Fruit fly (Drosophila melanogaster): ENCODE results near the gene CG31709.

The CG31709 gene

dm6 chr2L:9539988-9540573 is 39.4 kb downstream of the CG31709 start, which contains the start of gene CG17855 (continued):
- no peak for TF ChIP-seq Eip74EF (GFP tag; optimal IDR thresholded peaks at IDR 0.05)
- peak; percentile 95 for TF ChIP-seq CTCF (GFP tag; optimal IDR thresholded peaks at IDR 0.05)
- peak; percentile 39 for TF ChIP-seq pzg (GFP tag; optimal IDR thresholded peaks at IDR 0.05)
- no peak for TF ChIP-seq CG17802 (tag; optimal IDR thresholded peaks at IDR 0.05)
- no peak for TF ChIP-seq CG9727 (GFP tag; optimal IDR thresholded peaks at IDR 0.05)
- TF ChIP-seq CG12219 (GFP tag; optimal IDR thresholded peaks at IDR 0.05), result no peak
- TF ChIP-seq CG1024 (GFP tag; IDR thresholded peaks at IDR 0.05), result no peak
- TF ChIP-seq org-1 (GFP tag; optimal IDR thresholded peaks at IDR 0.05), result no peak
- peak; percentile 56 for TF ChIP-seq Dp (GFP tag; optimal IDR thresholded peaks at IDR 0.05)
- TF ChIP-seq CG15479 (GFP tag; optimal IDR thresholded peaks at IDR 0.05), result no peak
- no peak for TF ChIP-seq lmd (GFP tag; IDR thresholded peaks at IDR 0.05)
- no peak for TF ChIP-seq ewg (GFP tag; optimal IDR thresholded peaks at IDR 0.05)
- no peak for TF ChIP-seq CG10565 (GFP tag; optimal IDR thresholded peaks at IDR 0.05)
- TF ChIP-seq nmo (GFP tag; optimal IDR thresholded peaks at IDR 0.05), result no peak
- TF ChIP-seq CG1602 (GFP tag; optimal IDR thresholded peaks at IDR 0.05), result no peak
- no peak for TF ChIP-seq slbo (GFP tag; IDR thresholded peaks at IDR 0.05)
- no peak for TF ChIP-seq sens-2 (GFP tag; IDR thresholded peaks at IDR 0.05)
- peak; percentile 63 for TF ChIP-seq E2f2 (GFP tag; IDR thresholded peaks at IDR 0.05)
- no peak for TF ChIP-seq tna (GFP tag; IDR thresholded peaks at IDR 0.05; ENCODE audit: partially characterized antibody)
- TF ChIP-seq NfI (GFP tag; optimal IDR thresholded peaks at IDR 0.05), result no peak
- TF ChIP-seq sqz (GFP tag; optimal IDR thresholded peaks at IDR 0.05), result no peak
- TF ChIP-seq NK7.1 (GFP tag; optimal IDR thresholded peaks at IDR 0.05), result no peak
- no peak for TF ChIP-seq CG1603 (tag; optimal IDR thresholded peaks at IDR 0.05)
- no peak for TF ChIP-seq ap (GFP tag; IDR thresholded peaks at IDR 0.05)
- TF ChIP-seq CG12659 (GFP tag; optimal IDR thresholded peaks at IDR 0.05), result peak; percentile 31
- no peak for TF ChIP-seq zfh2 (GFP tag; optimal IDR thresholded peaks at IDR 0.05)
- peak; percentile 14 for TF ChIP-seq sens (GFP tag)
- no peak for TF ChIP-seq MBD-R2 (GFP tag; IDR thresholded peaks at IDR 0.05)
- no peak for TF ChIP-seq pum (GFP tag; optimal IDR thresholded peaks at IDR 0.05)
- TF ChIP-seq CG8478 (optimal IDR thresholded peaks at IDR 0.05), result no peak
- TF ChIP-seq CG17829 (tag; optimal IDR thresholded peaks at IDR 0.05), result peak; percentile 42
- no peak for TF ChIP-seq CG7556 (GFP tag; optimal IDR thresholded peaks at IDR 0.05)
- no peak for TF ChIP-seq Sox100B (GFP tag; optimal IDR thresholded peaks at IDR 0.05)
- no peak for TF ChIP-seq gcm2 (GFP tag; optimal IDR thresholded peaks at IDR 0.05)
- TF ChIP-seq chinmo (GFP tag; IDR thresholded peaks at IDR 0.05; ENCODE audit: partially characterized antibody), result no peak
- peak; percentile 32; the same call in 1 of the 2 replicates for TF ChIP-seq Rfx (GFP tag; IDR thresholded peaks at IDR 0.05)
- no peak for TF ChIP-seq CG1233 (GFP tag; optimal IDR thresholded peaks at IDR 0.05)
- no peak for TF ChIP-seq CG15696 (tag; optimal IDR thresholded peaks at IDR 0.05)
- TF ChIP-seq Ets65A (GFP tag), result no peak
- TF ChIP-seq Opbp (GFP tag; IDR thresholded peaks at IDR 0.05; ENCODE audit: partially characterized antibody), result no peak; the same call in 2 of the 3 replicates
- no peak for TF ChIP-seq lov (optimal IDR thresholded peaks at IDR 0.05)
- no peak for TF ChIP-seq lov (GFP tag; IDR thresholded peaks at IDR 0.05)
- TF ChIP-seq Atf-2 (GFP tag; optimal IDR thresholded peaks at IDR 0.05), result no peak
- TF ChIP-seq lab (GFP tag; optimal IDR thresholded peaks at IDR 0.05), result no peak
- TF ChIP-seq CG11560 (tag; IDR thresholded peaks at IDR 0.05), result no peak
- TF ChIP-seq CG8924 (tag; optimal IDR thresholded peaks at IDR 0.05), result no peak
- TF ChIP-seq CG6654 (GFP tag; optimal IDR thresholded peaks at IDR 0.05), result no peak
- no peak for TF ChIP-seq crp (GFP tag; optimal IDR thresholded peaks at IDR 0.05)
- peak; percentile 81 for TF ChIP-seq Myb (GFP tag; optimal IDR thresholded peaks at IDR 0.05)
- peak; percentile 30 for TF ChIP-seq CG9797 (GFP tag; optimal IDR thresholded peaks at IDR 0.05)
- no peak for TF ChIP-seq CG10431 (GFP tag; optimal IDR thresholded peaks at IDR 0.05)
- TF ChIP-seq sd (tag; optimal IDR thresholded peaks at IDR 0.05), result no peak

All from whole organism, embryonic.